Worm (Caenorhabditis elegans) whole organism, late embryonic: ENCODE data around the gene gcl-1.

ENCODE experiments used
- ama-1 ChIP-seq: fragments of 150-350 bp; optimal IDR thresholded peaks from 2 replicates; lab custom pipeline; 2014
- ceh-19 ChIP-seq: fragments of 200-800 bp; sonication (Bioruptor generic); optimal IDR thresholded peaks from 2 replicates; lab custom pipeline; 2018; ENCODE audit warnings: mild to moderate bottlenecking, missing genetic modification characterization, missing compliant biosample characterization
- ceh-45 ChIP-seq: fragments of 200-800 bp; sonication (Bioruptor generic); IDR thresholded peaks from 2 replicates; pipeline ENCODE4 v1.3.6; 2022; ENCODE audit warnings: missing genetic modification reagents, missing genetic modification characterization, missing compliant biosample characterization
- dve-1 ChIP-seq: sonication (generic microtip); optimal IDR thresholded peaks from 2 replicates; lab custom pipeline; 2017; ENCODE audit warnings: antibody characterized with exemption, mild to moderate bottlenecking, missing genetic modification characterization, missing compliant biosample characterization
- elt-2 ChIP-seq: sonication (generic microtip); optimal IDR thresholded peaks from 2 replicates; lab custom pipeline; 2016; ENCODE audit warnings: missing genetic modification reagents, missing genetic modification characterization, missing compliant biosample characterization
- fkh-10 ChIP-seq: fragments of 150-350 bp; optimal IDR thresholded peaks from 2 replicates; lab custom pipeline; 2014; ENCODE audit warnings: missing biosample characterization, missing genetic modification reagents, missing genetic modification characterization
- odd-2 ChIP-seq: sonication (generic microtip); optimal IDR thresholded peaks from 2 replicates; lab custom pipeline; 2017; ENCODE audit warnings: antibody characterized with exemption, mild to moderate bottlenecking, missing genetic modification characterization, missing compliant biosample characterization
- sdc-2 ChIP-seq: sonication (generic microtip); optimal IDR thresholded peaks from 2 replicates; lab custom pipeline; 2016; ENCODE audit warnings: missing genotype, missing genetic modification characterization, missing compliant biosample characterization
- sox-4 ChIP-seq: sonication (generic microtip); optimal IDR thresholded peaks from 2 replicates; lab custom pipeline; 2017; ENCODE audit warnings: mild to moderate bottlenecking, missing genetic modification characterization, inconsistent platforms, missing compliant biosample characterization
- tbx-7 ChIP-seq: sonication (generic microtip); optimal IDR thresholded peaks from 2 replicates; lab custom pipeline; 2016; ENCODE audit warnings: missing genotype, missing genetic modification characterization, missing compliant biosample characterization

DNA sequence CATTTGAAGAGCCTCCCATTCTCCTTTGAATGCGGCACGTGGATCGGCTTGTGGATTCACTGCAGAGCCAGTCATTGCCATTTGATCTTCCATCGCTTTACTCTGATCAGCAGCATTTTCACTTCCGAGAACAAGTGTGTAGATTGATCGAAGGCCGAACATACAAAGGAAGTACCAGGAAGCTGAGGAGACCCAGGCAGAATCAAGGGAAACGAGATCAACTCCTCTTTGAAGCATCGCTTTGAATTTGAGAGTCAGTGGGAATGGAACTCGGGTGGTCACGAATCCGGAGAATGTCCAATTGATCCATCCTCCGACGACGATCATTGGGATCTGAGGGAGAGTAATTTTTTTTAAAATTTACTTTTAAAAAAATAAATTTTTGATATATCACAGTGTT is 32.2 kb downstream of the gcl-1 start:
- TF ChIP-seq fkh-10 (GFP tag; lab: Kevin White, UChicago) (no peak), odd-2 (tag; lab: Kevin White, UChicago) (no peak), ceh-45 (no peak), tbx-7 (no peak), sox-4 (tag; lab: Kevin White, UChicago) (no peak), elt-2 (tag; lab: Kevin White, UChicago) (no peak), ama-1 (no peak), ceh-19 (GFP tag; lab: Kevin White, UChicago) (no peak), dve-1 (no peak), sdc-2 (tag; lab: Kevin White, UChicago) (no peak)
